Worm (Caenorhabditis elegans): ENCODE data around the gene Y38H6C.16.

DNA sequence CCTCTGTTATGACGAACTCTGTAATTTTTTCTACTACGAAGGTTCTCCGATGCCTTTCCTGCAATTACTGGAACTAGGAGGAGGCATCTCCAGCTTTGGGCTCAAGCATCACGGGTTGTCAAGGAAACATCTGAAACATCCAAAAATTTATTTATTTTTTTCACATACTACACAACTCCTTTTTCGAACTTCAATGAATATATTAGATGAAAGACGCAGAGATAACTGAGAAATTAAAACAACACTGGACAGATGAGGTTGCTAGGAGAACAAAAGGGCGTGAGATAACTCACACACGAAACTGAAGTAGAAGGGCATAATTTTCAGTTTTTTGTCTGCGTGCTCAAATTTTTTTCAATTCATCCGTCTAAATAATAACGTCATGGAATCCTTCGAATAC, 11.7 kb downstream of the Y38H6C.16 start, which contains the start of gene Y38H6C.13:
- TF ChIP-seq dao-5 (tag; optimal IDR thresholded peaks at IDR 0.05) (no peak), him-1 (tag; optimal IDR thresholded peaks at IDR 0.05) (no peak)

Data from whole organism, L4/young adult.